Worm (Caenorhabditis elegans) whole organism, L4 larva: ENCODE results near the gene srh-27.

ENCODE experiments used
- F37D6.2 ChIP-seq: sonication (generic microtip); optimal IDR thresholded peaks from 2 replicates; lab custom pipeline; 2016; ENCODE audit warnings: mild to moderate bottlenecking, missing genetic modification characterization, missing compliant biosample characterization
- R02D3.7 ChIP-seq: fragments of 150-350 bp; sonication (generic microtip); optimal IDR thresholded peaks from 3 replicates; lab custom pipeline; 2014; ENCODE audit warnings: missing biosample characterization, missing genetic modification characterization
- Y48G9A.11 ChIP-seq: fragments of 200-800 bp; sonication (Bioruptor generic); IDR thresholded peaks from 2 replicates; pipeline ENCODE4 v1.3.6; 2022; ENCODE audit warnings: missing genetic modification reagents, missing genetic modification characterization, missing compliant biosample characterization
- Y75B8A.6 ChIP-seq: fragments of 200-800 bp; sonication (Bioruptor generic); IDR thresholded peaks from 2 replicates; pipeline ENCODE4 v1.3.6; 2022; ENCODE audit warnings: missing genetic modification reagents, missing genetic modification characterization, missing compliant biosample characterization
- ceh-62 ChIP-seq: sonication (generic microtip); optimal IDR thresholded peaks from 2 replicates; lab custom pipeline; 2017; ENCODE audit warnings: missing biosample characterization, missing genetic modification characterization
- ces-1 ChIP-seq: fragments of 150-350 bp; sonication (generic microtip); optimal IDR thresholded peaks from 4 replicates; lab custom pipeline; 2014; ENCODE audit warnings: missing biosample characterization, missing genetic modification reagents, missing genetic modification characterization
- daf-16 ChIP-seq, 3 experiments: sonication (generic microtip); optimal IDR thresholded peaks; 2 replicates each; lab custom pipeline; 2016 to 2017; ENCODE audit warnings: missing genetic modification characterization in 3 of 3, missing genetic modification reagents in 3 of 3, mild to moderate bottlenecking in 2 of 3, missing compliant biosample characterization in 2 of 3, missing biosample characterization in 1 of 3, moderate library complexity in 1 of 3
- daf-19 ChIP-seq: fragments of 200-800 bp; sonication (Bioruptor generic); conservative IDR thresholded peaks from 2 replicates; pipeline ENCODE4 v1.3.6; 2022; ENCODE audit warnings: missing genetic modification characterization, missing compliant biosample characterization
- dmd-8 ChIP-seq: fragments of 200-800 bp; sonication (Bioruptor generic); IDR thresholded peaks from 2 replicates; pipeline ENCODE4 v1.3.6; 2022; ENCODE audit warnings: missing genetic modification characterization, missing compliant biosample characterization
- dmd-9 ChIP-seq: fragments of 200-800 bp; sonication (Bioruptor generic); IDR thresholded peaks from 2 replicates; pipeline ENCODE4 v1.3.6; 2022; ENCODE audit warnings: missing genetic modification reagents, missing genetic modification characterization, missing compliant biosample characterization
- dpl-1 ChIP-seq: fragments of 150-350 bp; optimal IDR thresholded peaks from 2 replicates; lab custom pipeline; 2014; ENCODE audit warnings: missing biosample characterization, missing genetic modification reagents, missing genetic modification characterization
- egl-43 ChIP-seq: fragments of 200-800 bp; sonication (Bioruptor generic); IDR thresholded peaks from 2 replicates; pipeline ENCODE4 v1.3.6; 2022; ENCODE audit warnings: missing genetic modification reagents, missing genetic modification characterization, missing compliant biosample characterization
- fkh-10 ChIP-seq: fragments of 150-350 bp; optimal IDR thresholded peaks from 2 replicates; lab custom pipeline; 2014; ENCODE audit warnings: missing biosample characterization, missing genetic modification reagents, missing genetic modification characterization
- fos-1 ChIP-seq: fragments of 150-350 bp; optimal IDR thresholded peaks from 2 replicates; lab custom pipeline; 2014; ENCODE audit warnings: missing biosample characterization, missing genetic modification characterization
- hmg-1.1 ChIP-seq: fragments of 200-800 bp; sonication (Bioruptor generic); IDR thresholded peaks from 2 replicates; pipeline ENCODE4 v1.3.6; 2022; ENCODE audit warnings: missing genetic modification reagents, missing genetic modification characterization, missing compliant biosample characterization
- lim-7 ChIP-seq: fragments of 200-800 bp; sonication (Bioruptor generic); IDR thresholded peaks from 2 replicates; pipeline ENCODE4 v1.3.6; 2022; ENCODE audit warnings: missing genetic modification characterization, missing compliant biosample characterization
- lin-38 ChIP-seq: fragments of 200-800 bp; sonication (Bioruptor generic); IDR thresholded peaks from 2 replicates; pipeline ENCODE4 v1.3.6; 2022; ENCODE audit warnings: missing genetic modification reagents, missing genetic modification characterization, missing compliant biosample characterization
- lin-39 ChIP-seq: fragments of 150-350 bp; optimal IDR thresholded peaks from 2 replicates; lab custom pipeline; 2014; ENCODE audit warnings: missing biosample characterization, missing genetic modification reagents, missing genetic modification characterization
- mep-1 ChIP-seq: fragments of 150-350 bp; sonication (generic microtip); optimal IDR thresholded peaks from 3 replicates; lab custom pipeline; 2014; ENCODE audit warnings: missing biosample characterization, missing genetic modification characterization
- mes-2 ChIP-seq: sonication (generic microtip); optimal IDR thresholded peaks from 2 replicates; lab custom pipeline; 2016; ENCODE audit warnings: missing genotype, mild to moderate bottlenecking, missing genetic modification characterization, missing compliant biosample characterization; ENCODE audit not compliant: poor library complexity, severe bottlenecking
- mxl-2 ChIP-seq: fragments of 200-800 bp; sonication (Bioruptor generic); conservative IDR thresholded peaks from 2 replicates; pipeline ENCODE4 v1.3.6; 2022; ENCODE audit warnings: missing genetic modification reagents, missing genetic modification characterization, missing compliant biosample characterization
- nhr-102 ChIP-seq: sonication (generic microtip); optimal IDR thresholded peaks from 2 replicates; lab custom pipeline; 2016; ENCODE audit warnings: mild to moderate bottlenecking, missing genetic modification characterization, moderate library complexity, missing compliant biosample characterization
- nhr-6 ChIP-seq: fragments of 150-350 bp; optimal IDR thresholded peaks from 2 replicates; lab custom pipeline; 2014; ENCODE audit warnings: missing biosample characterization, missing genetic modification characterization
- pha-4 ChIP-seq, 2 experiments: fragments of 150-350 bp in 1 of 2; fragments of 200-800 bp in 1 of 2; sonication (Bioruptor generic) in 1 of 2; IDR thresholded peaks in 1 of 2; optimal IDR thresholded peaks in 1 of 2; 2 replicates each; pipeline versions ENCODE4 v1.3.6 to Lab custom; 2014 to 2022; ENCODE audit warnings: missing genetic modification characterization in 2 of 2, missing genetic modification reagents in 2 of 2, missing biosample characterization in 1 of 2, missing compliant biosample characterization in 1 of 2
- set-16 ChIP-seq: fragments of 200-800 bp; sonication (Bioruptor generic); IDR thresholded peaks from 2 replicates; pipeline ENCODE4 v1.3.6; 2022; ENCODE audit warnings: missing genetic modification reagents, missing genetic modification characterization, missing compliant biosample characterization
- unc-39 ChIP-seq: sonication (generic microtip); optimal IDR thresholded peaks from 2 replicates; lab custom pipeline; 2017; ENCODE audit warnings: missing biosample characterization, missing genetic modification characterization
- unc-62 ChIP-seq, 3 experiments: fragments of 150-350 bp in 1 of 3; sonication (generic microtip); optimal IDR thresholded peaks in 2 of 3; peaks in 1 of 3; 1 replicate in 1 of 3; 2 replicates in 2 of 3; lab custom pipeline; 2014 to 2017; ENCODE audit warnings: missing biosample characterization in 3 of 3, missing genetic modification characterization in 3 of 3, missing genetic modification reagents in 3 of 3, missing genotype in 1 of 3
- vab-7 ChIP-seq: fragments of 200-800 bp; sonication (Bioruptor generic); IDR thresholded peaks from 2 replicates; pipeline ENCODE4 v1.3.6; 2022; ENCODE audit warnings: missing genetic modification reagents, missing genetic modification characterization, missing compliant biosample characterization

srh-27 gene

ce11 chrII:12429743-12430142, 18.6 kb upstream of the srh-27 start, which contains the start of gene Y57A10C.8:
TSS of gene Y57A10C.8 (minus strand) at chrII:12429843.
- TF ChIP-seq mep-1 (tag; lab: Kevin White, UChicago) (no peak), Y75B8A.6 (GFP tag; lab: Robert Waterston, UW) (no peak), unc-62 (GFP tag; optimal IDR thresholded peaks at IDR 0.05 in 1 of 2; lab: Kevin White, UChicago) (peak in 1 of 2 experiments; percentile 8), unc-62 (tag; optimal IDR thresholded peaks at IDR 0.05; lab: Kevin White, UChicago) (no peak)

ce11 chrII:12432356-12432755, 16.0 kb upstream of the srh-27 start, which contains the start of gene dct-12:
TSS of gene dct-12 (minus strand) at chrII:12432456.
- TF ChIP-seq mes-2 (tag; lab: Kevin White, UChicago) (no peak), unc-62 (GFP tag; optimal IDR thresholded peaks at IDR 0.05 in 1 of 2; lab: Kevin White, UChicago) (peak in 1 of 2 experiments; percentile 70), unc-62 (tag; optimal IDR thresholded peaks at IDR 0.05; lab: Kevin White, UChicago) (no peak), hmg-1.1 (GFP tag; lab: Robert Waterston, UW) (no peak)

ce11 chrII:12435202-12435872, 13.0 kb upstream of the srh-27 start:
- no peak for TF ChIP-seq fkh-10
- peak; percentile 57; the same call in 1 of the 2 replicates for TF ChIP-seq egl-43 (GFP tag; lab: Robert Waterston, UW)
- no peak for TF ChIP-seq fos-1
- no peak for TF ChIP-seq unc-39
- peak; percentile 63; the same call in 1 of the 2 replicates for TF ChIP-seq lim-7 (GFP tag; lab: Robert Waterston, UW)
- TF ChIP-seq pha-4 (GFP tag; IDR thresholded peaks at IDR 0.05; lab: Robert Waterston, UW), result peak; percentile 18; the same call in 1 of the 2 replicates
- no peak for TF ChIP-seq pha-4 (tag; optimal IDR thresholded peaks at IDR 0.05; lab: Kevin White, UChicago)
- TF ChIP-seq set-16 (GFP tag; lab: Robert Waterston, UW), result peak; percentile 62
- TF ChIP-seq nhr-102, result no peak
- TF ChIP-seq lin-39 (tag; lab: Kevin White, UChicago), result no peak
- TF ChIP-seq vab-7 (GFP tag; lab: Robert Waterston, UW), result peak; percentile 42; the same call in 1 of the 2 replicates
- no peak for TF ChIP-seq lin-38 (GFP tag; lab: Robert Waterston, UW)
- 0 out of 2 replicates have a peak, but pooled peaks have one; percentile 47 for TF ChIP-seq dmd-8
- no peak for TF ChIP-seq daf-19 (GFP tag; lab: Robert Waterston, UW)
- no peak for TF ChIP-seq ceh-62 (tag; lab: Kevin White, UChicago)
- TF ChIP-seq F37D6.2 (tag; lab: Kevin White, UChicago), result no peak
- no peak for TF ChIP-seq daf-16 (GFP tag; optimal IDR thresholded peaks at IDR 0.05; lab: Kevin White, UChicago)
- no peak for TF ChIP-seq daf-16 (tag; optimal IDR thresholded peaks at IDR 0.05; lab: Kevin White, UChicago)
- 0 out of 2 replicates have a peak, but pooled peaks have one; percentile 61 for TF ChIP-seq dmd-9 (GFP tag; lab: Robert Waterston, UW)
- TF ChIP-seq, all 104 proteins: peak for 7

ce11 chrII:12436717-12437116, 11.6 kb upstream of the srh-27 start:
- TF ChIP-seq lim-7 (GFP tag; lab: Robert Waterston, UW), result 0 out of 2 replicates have a peak, but pooled peaks have one; percentile 32
- TF ChIP-seq dpl-1 (GFP tag; lab: Kevin White, UChicago), result no peak
- no peak for TF ChIP-seq ces-1 (GFP tag; lab: Kevin White, UChicago)

ce11 chrII:12438441-12438840, 9.9 kb upstream of the srh-27 start, which contains the start of gene Y57A10C.9:
TSS of gene Y57A10C.9 (minus strand) at chrII:12438541.
- TF ChIP-seq Y48G9A.11 (GFP tag; lab: Robert Waterston, UW) (no peak), R02D3.7 (tag; lab: Kevin White, UChicago) (no peak), mxl-2 (GFP tag; lab: Robert Waterston, UW) (no peak), nhr-6 (no peak)
